Fruit fly (Drosophila melanogaster) whole organism, pupa: Measurements from ENCODE around the gene Capa.

Experiments used
- CG10348 ChIP-seq: fragments of 200-800 bp; sonication (Bioruptor generic); IDR thresholded peaks from 2 replicates; pipeline ENCODE4 v1.3.6; 2022; ENCODE audit warnings: missing biosample characterization, missing genetic modification characterization
- CG17806 ChIP-seq: fragments of 200-800 bp; sonication (Bioruptor generic); optimal IDR thresholded peaks from 2 replicates; lab custom pipeline; 2018; ENCODE audit warnings: missing biosample characterization, mild to moderate bottlenecking, missing genetic modification characterization, moderate library complexity
- CG8159 ChIP-seq: fragments of 200-800 bp; sonication (Bioruptor generic); optimal IDR thresholded peaks from 3 replicates; lab custom pipeline; 2018; ENCODE audit warnings: missing biosample characterization, mild to moderate bottlenecking, missing genetic modification characterization, moderate library complexity

DNA sequence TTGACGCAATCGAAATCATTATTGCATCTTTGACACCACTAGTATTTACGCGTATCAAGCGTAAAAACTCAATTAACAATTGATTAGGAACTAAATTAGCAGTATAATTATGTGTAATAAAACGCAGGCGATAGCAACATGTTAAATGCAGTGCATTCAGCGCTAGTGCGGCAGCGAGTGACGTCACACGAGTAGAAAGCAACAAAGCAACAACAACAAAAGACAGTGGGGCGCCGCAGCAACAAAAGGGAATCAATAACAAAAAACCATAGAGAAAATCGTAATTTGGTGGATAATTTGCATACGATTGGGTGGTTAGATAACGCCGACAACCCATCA is 44.8 kb downstream of the Capa start, which contains the start of gene CG34133:
- TF ChIP-seq CG10348 (GFP tag; lab: Robert Waterston, UW) = no peak
- TF ChIP-seq CG8159 (tag; lab: Kevin White, UChicago) = no peak
- no peak for TF ChIP-seq CG17806
